Fruit fly (Drosophila melanogaster): Measurements from ENCODE around the gene pasha.

pasha gene

dm6 chr3R:31571885-31572292 is 45.9 kb upstream of the pasha start, which contains the start of gene gammaCOP (continued):
- TF ChIP-seq NC2α (GFP tag; optimal IDR thresholded peaks at IDR 0.05) (no peak), Lpt (GFP tag; optimal IDR thresholded peaks at IDR 0.05) (no peak), CG8765 (GFP tag; IDR thresholded peaks at IDR 0.05) (no peak), Pdp1 (GFP tag; optimal IDR thresholded peaks at IDR 0.05) (peak in 1 of 2 experiments; percentile 40), CG2116 (GFP tag; optimal IDR thresholded peaks at IDR 0.05) (peak; percentile 89), CG34224 (GFP tag; IDR thresholded peaks at IDR 0.05; ENCODE audit: partially characterized antibody) (peak; percentile 95), CoRest (tag; optimal IDR thresholded peaks at IDR 0.05) (peak; percentile 26), CG4424 (GFP tag; optimal IDR thresholded peaks at IDR 0.05) (peak; percentile 10), CG2712 (tag; optimal IDR thresholded peaks at IDR 0.05) (peak; percentile 36), kay (GFP tag; optimal IDR thresholded peaks at IDR 0.05) (peak; percentile 34), CG7963 (GFP tag; IDR thresholded peaks at IDR 0.05; ENCODE audit: partially characterized antibody) (peak; percentile 69; the same call in 1 of the 3 replicates), sug (tag; optimal IDR thresholded peaks at IDR 0.05) (no peak), her (GFP tag; optimal IDR thresholded peaks at IDR 0.05) (peak; percentile 15), stwl (tag; optimal IDR thresholded peaks at IDR 0.05) (peak; percentile 40), jigr1 (GFP tag; IDR thresholded peaks at IDR 0.05) (no peak), p53 (GFP tag; optimal IDR thresholded peaks at IDR 0.05) (peak; percentile 30), CG12942 (GFP tag; optimal IDR thresholded peaks at IDR 0.05) (no peak), tna (GFP tag; IDR thresholded peaks at IDR 0.05; ENCODE audit: partially characterized antibody) (peak; percentile 91), nom (GFP tag; optimal IDR thresholded peaks at IDR 0.05) (no peak), CG18262 (tag; optimal IDR thresholded peaks at IDR 0.05) (no peak), Adf1 (GFP tag; IDR thresholded peaks at IDR 0.05) (no peak), amos (GFP tag; IDR thresholded peaks at IDR 0.05; ENCODE audit: partially characterized antibody) (peak; percentile 73), Myb (GFP tag; optimal IDR thresholded peaks at IDR 0.05) (peak; percentile 37), CG11247 (GFP tag; IDR thresholded peaks at IDR 0.05) (no peak), pros (GFP tag; optimal IDR thresholded peaks at IDR 0.05) (no peak), CG14860 (GFP tag; IDR thresholded peaks at IDR 0.05; ENCODE audit: partially characterized antibody) (peak; percentile 90)

dm6 chr3R:31577351-31577750 is 40.4 kb upstream of the pasha start:
- TF ChIP-seq Ets97D (GFP tag; optimal IDR thresholded peaks at IDR 0.05) = no peak
- peak; percentile 49 for TF ChIP-seq Med (GFP tag)

DNA sequence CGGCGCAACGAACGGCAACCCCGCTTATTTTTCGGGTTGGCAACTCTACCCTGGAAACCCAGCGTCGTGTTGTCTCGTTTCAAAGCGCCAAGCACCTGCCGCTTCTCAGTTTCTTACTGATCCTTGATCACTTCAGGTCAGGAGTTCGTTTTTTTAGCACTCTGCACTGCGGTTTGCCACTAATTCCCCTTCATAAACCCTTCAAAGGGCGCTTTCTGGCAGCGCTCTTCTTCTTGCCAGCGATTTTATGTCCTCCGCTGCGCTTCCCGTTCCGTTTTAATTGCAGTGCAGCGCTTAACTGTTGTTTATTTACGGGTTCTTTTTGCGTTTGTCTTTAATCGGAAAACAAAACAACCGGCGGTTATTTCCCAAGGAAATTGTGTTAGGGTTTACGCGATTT is 37.7 kb upstream of the pasha start:
- TF ChIP-seq CG9215 (GFP tag; IDR thresholded peaks at IDR 0.05) (peak; percentile 47), Hey (tag; optimal IDR thresholded peaks at IDR 0.05) (no peak), CG6813 (GFP tag; optimal IDR thresholded peaks at IDR 0.05) (no peak), CG3838 (GFP tag; optimal IDR thresholded peaks at IDR 0.05) (no peak), CG17385 (GFP tag; optimal IDR thresholded peaks at IDR 0.05) (peak; percentile 83)

dm6 chr3R:31580586-31580994 is 37.2 kb upstream of the pasha start, which contains the start of the genes pygo and rod:
pygo (minus strand) TSS chr3R:31580699.
rod (plus strand) TSS chr3R:31580951.
- peak; percentile 78 for TF ChIP-seq Dp (GFP tag; optimal IDR thresholded peaks at IDR 0.05)
- no peak for TF ChIP-seq pum (GFP tag; optimal IDR thresholded peaks at IDR 0.05)
- peak in 1 of 2 experiments; percentile 5 for TF ChIP-seq chif (GFP tag; optimal IDR thresholded peaks at IDR 0.05)
- peak; percentile 55 for TF ChIP-seq CG17829 (tag; optimal IDR thresholded peaks at IDR 0.05)
- peak; percentile 71 for TF ChIP-seq Myb (GFP tag; optimal IDR thresholded peaks at IDR 0.05)
- no peak for TF ChIP-seq ems (GFP tag; optimal IDR thresholded peaks at IDR 0.05)
- peak; percentile 65 for TF ChIP-seq CG14860 (GFP tag; IDR thresholded peaks at IDR 0.05; ENCODE audit: partially characterized antibody)
- TF ChIP-seq nerfin-1 (tag; optimal IDR thresholded peaks at IDR 0.05) = peak; percentile 60
- TF ChIP-seq Ets97D (GFP tag; optimal IDR thresholded peaks at IDR 0.05) = peak; percentile 61
- peak; percentile 34 for TF ChIP-seq CG2712 (tag; optimal IDR thresholded peaks at IDR 0.05)
- no peak for TF ChIP-seq usp (GFP tag; optimal IDR thresholded peaks at IDR 0.05)
- TF ChIP-seq CG13775 (GFP tag; optimal IDR thresholded peaks at IDR 0.05) = peak; percentile 11
- TF ChIP-seq Dll (GFP tag; IDR thresholded peaks at IDR 0.05; ENCODE audit: partially characterized antibody) = peak; percentile 76
- peak; percentile 56 for TF ChIP-seq CG12659 (GFP tag; optimal IDR thresholded peaks at IDR 0.05)
- TF ChIP-seq knrl (GFP tag; IDR thresholded peaks at IDR 0.05; ENCODE audit: partially characterized antibody) = peak; percentile 58; the same call in 2 of the 3 replicates
- TF ChIP-seq CG2116 (GFP tag; optimal IDR thresholded peaks at IDR 0.05) = peak; percentile 95
- TF ChIP-seq E2f2 (GFP tag; IDR thresholded peaks at IDR 0.05) = peak; percentile 88
- peak; percentile 37 for TF ChIP-seq CG13624 (GFP tag; optimal IDR thresholded peaks at IDR 0.05)
- no peak for TF ChIP-seq CG4424 (GFP tag; optimal IDR thresholded peaks at IDR 0.05)

All from whole organism, embryonic.